Fruit fly (Drosophila melanogaster) whole organism, embryonic: ENCODE measurements around the gene CG8665.

Experiments used
- Ada2b ChIP-seq: fragments of 200-800 bp; sonication (Bioruptor generic); IDR thresholded peaks from 2 replicates; pipeline ENCODE4 v1.3.6; 2022; ENCODE audit warnings: missing biosample characterization, missing genetic modification characterization
- Adf1 ChIP-seq: fragments of 200-800 bp; sonication (Bioruptor generic); IDR thresholded peaks from 2 replicates; pipeline ENCODE4 v1.3.6; 2022; ENCODE audit warnings: missing biosample characterization, missing genetic modification characterization
- CG10431 ChIP-seq: fragments of 200-800 bp; sonication (Bioruptor generic); optimal IDR thresholded peaks from 3 replicates; lab custom pipeline; 2018; ENCODE audit warnings: missing biosample characterization, mild to moderate bottlenecking, missing genetic modification characterization
- CG12219 ChIP-seq: fragments of 200-800 bp; sonication (Bioruptor generic); optimal IDR thresholded peaks from 3 replicates; lab custom pipeline; 2018; ENCODE audit warnings: missing biosample characterization, mild to moderate bottlenecking, missing genetic modification characterization
- CG1233 ChIP-seq: fragments of 200-800 bp; sonication (Bioruptor generic); optimal IDR thresholded peaks from 4 replicates; lab custom pipeline; 2018; ENCODE audit warnings: missing biosample characterization, mild to moderate bottlenecking, missing genetic modification characterization
- CG12942 ChIP-seq: fragments of 200-800 bp; sonication (Bioruptor generic); optimal IDR thresholded peaks from 3 replicates; lab custom pipeline; 2016; ENCODE audit warnings: missing biosample characterization, missing genetic modification characterization
- CG15479 ChIP-seq: fragments of 200-800 bp; sonication (Bioruptor generic); optimal IDR thresholded peaks from 3 replicates; lab custom pipeline; 2019; ENCODE audit warnings: missing biosample characterization, mild to moderate bottlenecking, missing genetic modification characterization, moderate library complexity
- CG16813 ChIP-seq: fragments of 200-800 bp; sonication (Bioruptor generic); IDR thresholded peaks from 3 replicates; pipeline ENCODE4 v1.3.6; 2022; ENCODE audit warnings: missing biosample characterization, missing genetic modification characterization; ENCODE audit not compliant: partially characterized antibody
- CG18011 ChIP-seq: fragments of 200-800 bp; sonication (Bioruptor generic); optimal IDR thresholded peaks from 2 replicates; lab custom pipeline; 2017; ENCODE audit warnings: missing biosample characterization, missing genetic modification characterization, mild to moderate bottlenecking, moderate library complexity, missing genotype
- CG2199 ChIP-seq: fragments of 200-800 bp; sonication (Bioruptor generic); IDR thresholded peaks from 3 replicates; pipeline ENCODE4 v1.3.6; 2022; ENCODE audit warnings: missing biosample characterization, missing genetic modification characterization
- CG2712 ChIP-seq: fragments of 200-800 bp; optimal IDR thresholded peaks from 3 replicates; lab custom pipeline; 2019; ENCODE audit warnings: missing biosample characterization, mild to moderate bottlenecking, missing genetic modification characterization, moderate library complexity
- CG3163 ChIP-seq: fragments of 200-800 bp; sonication (Bioruptor generic); optimal IDR thresholded peaks from 3 replicates; lab custom pipeline; 2016; ENCODE audit warnings: missing biosample characterization, missing genetic modification characterization
- CG33557 ChIP-seq: fragments of 200-800 bp; sonication (Bioruptor generic); optimal IDR thresholded peaks from 2 replicates; lab custom pipeline; 2019; ENCODE audit warnings: missing biosample characterization, mild to moderate bottlenecking, missing genetic modification characterization, moderate library complexity
- CG4707 ChIP-seq: fragments of 200-800 bp; sonication (Bioruptor generic); optimal IDR thresholded peaks from 2 replicates; lab custom pipeline; 2018; ENCODE audit warnings: missing biosample characterization, mild to moderate bottlenecking, missing genetic modification characterization, moderate library complexity
- CG6689 ChIP-seq: fragments of 200-800 bp; sonication (Bioruptor generic); IDR thresholded peaks from 2 replicates; pipeline ENCODE4 v1.3.6; 2022; ENCODE audit warnings: missing biosample characterization, missing genetic modification characterization
- CG7745 ChIP-seq: fragments of 200-800 bp; sonication (Bioruptor generic); optimal IDR thresholded peaks from 2 replicates; lab custom pipeline; 2018; ENCODE audit warnings: missing biosample characterization, mild to moderate bottlenecking, missing genetic modification characterization, moderate library complexity
- CG8290 ChIP-seq, 3 experiments: fragments of 200-800 bp; sonication (Bioruptor generic); optimal IDR thresholded peaks; 2 replicates each; lab custom pipeline; 2016 to 2019; ENCODE audit warnings: missing biosample characterization in 3 of 3, missing genetic modification characterization in 3 of 3, mild to moderate bottlenecking in 2 of 3, moderate library complexity in 1 of 3
- CTCF ChIP-seq: fragments of 200-800 bp; sonication (Bioruptor generic); optimal IDR thresholded peaks from 2 replicates; lab custom pipeline; 2017; ENCODE audit warnings: missing biosample characterization, mild to moderate bottlenecking, missing genetic modification characterization, moderate library complexity
- Chrac-16 ChIP-seq: fragments of 200-800 bp; sonication (Bioruptor generic); optimal IDR thresholded peaks from 3 replicates; lab custom pipeline; 2016; ENCODE audit warnings: missing biosample characterization, missing genetic modification characterization
- Dfd ChIP-seq, 2 experiments: fragments of >200 bp; optimal IDR thresholded peaks; 2 replicates each; lab custom pipeline; 2017; ENCODE audit warnings: missing biosample characterization in 2 of 2, missing genetic modification characterization in 2 of 2
- Gug ChIP-seq: fragments of 200-800 bp; sonication (Bioruptor generic); IDR thresholded peaks from 4 replicates; pipeline ENCODE4 v1.3.6; 2022; ENCODE audit warnings: missing biosample characterization, missing genetic modification characterization
- HmgZ ChIP-seq: fragments of 200-800 bp; sonication (Bioruptor generic); optimal IDR thresholded peaks from 2 replicates; lab custom pipeline; 2018; ENCODE audit warnings: missing biosample characterization, mild to moderate bottlenecking, missing genetic modification characterization
- Hmr ChIP-seq: fragments of 200-800 bp; sonication (Bioruptor generic); optimal IDR thresholded peaks from 3 replicates; lab custom pipeline; 2017; ENCODE audit warnings: mild to moderate bottlenecking, missing biosample characterization, missing genetic modification reagents, missing genetic modification characterization
- Hr78 ChIP-seq, 2 experiments: fragments of 200-800 bp in 1 of 2; fragments of >200 bp in 1 of 2; sonication (Bioruptor generic) in 1 of 2; optimal IDR thresholded peaks; 2 replicates each; lab custom pipeline; 2017 to 2019; ENCODE audit warnings: missing biosample characterization in 2 of 2, missing genetic modification characterization in 2 of 2, mild to moderate bottlenecking in 1 of 2, moderate library complexity in 1 of 2
- Kr ChIP-seq: fragments of 200-800 bp; sonication (Bioruptor generic); optimal IDR thresholded peaks from 2 replicates; lab custom pipeline; 2017; ENCODE audit warnings: missing biosample characterization, mild to moderate bottlenecking, missing genetic modification characterization
- Med ChIP-seq: fragments of 200-800 bp; sonication (Bioruptor generic); peaks from one replicate; lab custom pipeline; 2016; ENCODE audit warnings: missing biosample characterization, missing genetic modification characterization, mild to moderate bottlenecking, inconsistent platforms, moderate library complexity
- Myb ChIP-seq: fragments of 200-800 bp; sonication (Bioruptor generic); optimal IDR thresholded peaks from 2 replicates; lab custom pipeline; 2016; ENCODE audit warnings: missing biosample characterization, missing genetic modification characterization
- Oli ChIP-seq: fragments of 200-800 bp; sonication (Bioruptor generic); optimal IDR thresholded peaks from 2 replicates; lab custom pipeline; 2018; ENCODE audit warnings: missing biosample characterization, mild to moderate bottlenecking, missing genetic modification characterization, moderate library complexity
- PHDP ChIP-seq: fragments of 200-800 bp; sonication (Bioruptor generic); optimal IDR thresholded peaks from 3 replicates; lab custom pipeline; 2018; ENCODE audit warnings: missing biosample characterization, mild to moderate bottlenecking, missing genetic modification characterization, moderate library complexity
- Six4 ChIP-seq: fragments of 200-800 bp; sonication (Bioruptor generic); optimal IDR thresholded peaks from 2 replicates; lab custom pipeline; 2016; ENCODE audit warnings: missing biosample characterization, missing genetic modification characterization
- Vsx1 ChIP-seq: fragments of 200-800 bp; sonication (Bioruptor generic); optimal IDR thresholded peaks from 2 replicates; lab custom pipeline; 2017; ENCODE audit warnings: missing biosample characterization, mild to moderate bottlenecking, missing genetic modification characterization, missing genetic modification reagents
- Xbp1 ChIP-seq: fragments of 200-800 bp; sonication (Bioruptor generic); optimal IDR thresholded peaks from 3 replicates; lab custom pipeline; 2016; ENCODE audit warnings: missing biosample characterization, mild to moderate bottlenecking, missing genetic modification characterization
- YL-1 ChIP-seq: fragments of 200-800 bp; sonication (Bioruptor generic); optimal IDR thresholded peaks from 3 replicates; lab custom pipeline; 2017; ENCODE audit warnings: missing biosample characterization, mild to moderate bottlenecking, missing genetic modification characterization
- abd-A ChIP-seq: fragments of 200-800 bp; sonication (Bioruptor generic); optimal IDR thresholded peaks from 3 replicates; lab custom pipeline; 2019; ENCODE audit warnings: missing biosample characterization, mild to moderate bottlenecking, missing genetic modification characterization, moderate library complexity
- chif ChIP-seq, 2 experiments: fragments of 200-800 bp; sonication (Bioruptor generic); optimal IDR thresholded peaks; 3 replicates each; lab custom pipeline; 2016; ENCODE audit warnings: missing biosample characterization in 2 of 2, missing genetic modification characterization in 2 of 2
- crol ChIP-seq: fragments of 200-800 bp; sonication (Bioruptor generic); IDR thresholded peaks from 2 replicates; pipeline ENCODE4 v1.3.6; 2022; ENCODE audit warnings: missing biosample characterization, missing genetic modification characterization
- dimm ChIP-seq: fragments of 200-800 bp; sonication (Bioruptor generic); IDR thresholded peaks from 2 replicates; pipeline ENCODE4 v1.3.6; 2022; ENCODE audit warnings: missing biosample characterization, missing genetic modification characterization
- exex ChIP-seq: fragments of 200-800 bp; sonication (Bioruptor generic); optimal IDR thresholded peaks from 4 replicates; lab custom pipeline; 2018; ENCODE audit warnings: missing biosample characterization, mild to moderate bottlenecking, missing genetic modification characterization, moderate library complexity
- fd102C ChIP-seq: fragments of 200-800 bp; sonication (Bioruptor generic); optimal IDR thresholded peaks from 2 replicates; lab custom pipeline; 2018; ENCODE audit warnings: missing biosample characterization, mild to moderate bottlenecking, missing genetic modification characterization, moderate library complexity
- gt ChIP-seq: fragments of 200-800 bp; sonication (Bioruptor generic); IDR thresholded peaks from 2 replicates; pipeline ENCODE4 v1.3.6; 2022; ENCODE audit warnings: missing biosample characterization, missing genetic modification characterization
- lmd ChIP-seq: fragments of 200-800 bp; sonication (Bioruptor generic); IDR thresholded peaks from 2 replicates; pipeline ENCODE4 v1.3.6; 2022; ENCODE audit warnings: missing biosample characterization, missing genetic modification characterization
- mirr ChIP-seq: fragments of 200-800 bp; sonication (Bioruptor generic); optimal IDR thresholded peaks from 3 replicates; lab custom pipeline; 2018; ENCODE audit warnings: missing biosample characterization, mild to moderate bottlenecking, missing genetic modification characterization
- nerfin-1 ChIP-seq: fragments of 200-800 bp; sonication (Bioruptor generic); optimal IDR thresholded peaks from 3 replicates; lab custom pipeline; 2019; ENCODE audit warnings: missing biosample characterization, mild to moderate bottlenecking, missing genetic modification characterization, moderate library complexity
- run ChIP-seq: fragments of 200-800 bp; sonication (Bioruptor generic); optimal IDR thresholded peaks from 3 replicates; lab custom pipeline; 2018; ENCODE audit warnings: missing biosample characterization, mild to moderate bottlenecking, missing genetic modification characterization
- sisA ChIP-seq: fragments of 200-800 bp; sonication (Bioruptor generic); IDR thresholded peaks from 2 replicates; pipeline ENCODE4 v1.3.6; 2022; ENCODE audit warnings: missing biosample characterization, missing genetic modification characterization
- sna ChIP-seq: fragments of 200-800 bp; sonication (Bioruptor generic); IDR thresholded peaks from 2 replicates; pipeline ENCODE4 v1.3.6; 2022; ENCODE audit warnings: missing biosample characterization, missing genetic modification characterization; ENCODE audit not compliant: partially characterized antibody
- sob ChIP-seq: fragments of 200-800 bp; sonication (Bioruptor generic); IDR thresholded peaks from 2 replicates; pipeline ENCODE4 v1.3.6; 2022; ENCODE audit warnings: missing biosample characterization, missing genetic modification characterization
- stc ChIP-seq: fragments of 200-800 bp; sonication (Bioruptor generic); IDR thresholded peaks from 2 replicates; pipeline ENCODE4 v1.3.6; 2022; ENCODE audit warnings: missing biosample characterization, missing genetic modification characterization
- trh ChIP-seq: fragments of 200-800 bp; sonication (Bioruptor generic); optimal IDR thresholded peaks from 2 replicates; lab custom pipeline; 2016; ENCODE audit warnings: missing biosample characterization, missing genetic modification characterization
- usp ChIP-seq: fragments of >200 bp; optimal IDR thresholded peaks from 2 replicates; lab custom pipeline; 2017; ENCODE audit warnings: missing biosample characterization, missing genetic modification characterization
- yki ChIP-seq: fragments of >200 bp; optimal IDR thresholded peaks from 3 replicates; lab custom pipeline; 2018
- z ChIP-seq: fragments of 200-800 bp; sonication (Bioruptor generic); IDR thresholded peaks from 3 replicates; pipeline ENCODE4 v1.3.6; 2022; ENCODE audit warnings: missing biosample characterization, missing genetic modification characterization

CG8665 gene

DNA sequence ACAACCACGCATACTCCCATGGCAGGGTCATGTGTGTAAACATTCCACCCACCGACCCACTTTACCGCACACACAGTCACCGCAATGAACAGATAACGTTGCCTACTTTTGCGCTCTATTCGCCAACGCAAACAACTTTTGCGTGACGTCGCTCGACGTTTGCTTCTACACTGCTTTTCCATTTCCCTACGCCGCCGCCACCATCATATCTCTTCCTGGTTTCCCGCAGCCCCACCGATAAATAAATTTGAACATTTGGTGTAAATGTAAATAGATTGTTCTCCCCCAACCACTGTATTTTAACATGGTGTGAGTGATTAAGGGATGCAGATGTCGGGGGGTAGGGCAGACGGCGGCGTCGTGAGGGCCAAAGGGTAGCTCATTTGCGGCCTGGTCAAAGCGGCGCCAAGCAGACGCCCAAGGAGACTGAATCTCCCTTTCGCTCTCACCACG, 46.6 kb upstream of the CG8665 start (continued):
- TF ChIP-seq exex (tag; lab: Kevin White, UChicago) (peak; percentile 23), Med (GFP tag; lab: Kevin White, UChicago) (peak; percentile 55), stc (GFP tag; lab: Robert Waterston, UW) (0 out of 2 replicates have a peak, but pooled peaks have one; percentile 45), CG18011 (GFP tag; lab: Kevin White, UChicago) (peak; percentile 59), HmgZ (tag; lab: Kevin White, UChicago) (peak; percentile 13), usp (no peak), CG1233 (GFP tag; lab: Kevin White, UChicago) (peak; percentile 11), CG2712 (peak; percentile 10), Adf1 (GFP tag; lab: Robert Waterston, UW) (peak; percentile 51; the same call in 1 of the 2 replicates), Kr (GFP tag; lab: Kevin White, UChicago) (peak; percentile 7), chif (GFP tag; optimal IDR thresholded peaks at IDR 0.05; lab: Kevin White, UChicago) (peak in 1 of 2 experiments; percentile 6), sna (GFP tag; lab: Robert Waterston, UW) (no peak), CG16813 (GFP tag; lab: Robert Waterston, UW) (no peak), Hr78 (GFP tag; optimal IDR thresholded peaks at IDR 0.05; lab: Kevin White, UChicago) (peak in 1 of 2 experiments; percentile 50), Hmr (peak; percentile 42), CG2199 (GFP tag; lab: Robert Waterston, UW) (peak; percentile 88), Chrac-16 (no peak), CG15479 (GFP tag; lab: Kevin White, UChicago) (peak; percentile 34), CG12219 (no peak), trh (GFP tag; lab: Kevin White, UChicago) (no peak), Ada2b (no peak), PHDP (tag; lab: Kevin White, UChicago) (no peak), Vsx1 (GFP tag; lab: Kevin White, UChicago) (peak; percentile 18), CG8290 (GFP tag; optimal IDR thresholded peaks at IDR 0.05; lab: Kevin White, UChicago) (no peak), CG8290 (tag; optimal IDR thresholded peaks at IDR 0.05; lab: Kevin White, UChicago) (peak in 1 of 2 experiments; percentile 39), sob (peak; percentile 39; the same call in 1 of the 2 replicates), abd-A (peak; percentile 69), mirr (peak; percentile 51), CG10431 (peak; percentile 8), run (tag; lab: Kevin White, UChicago) (peak; percentile 1), dimm (GFP tag; lab: Robert Waterston, UW) (no peak), crol (GFP tag; lab: Robert Waterston, UW) (peak; percentile 94; the same call in 1 of the 2 replicates), Oli (no peak), CTCF (GFP tag; lab: Kevin White, UChicago) (peak; percentile 10)

dm6 chr2L:21329353-21329752, 41.7 kb upstream of the CG8665 start:
- no peak for TF ChIP-seq lmd
- no peak for TF ChIP-seq yki (lab: Kevin White, UChicago)
- TF ChIP-seq CG7745 (tag; lab: Kevin White, UChicago) = no peak
- no peak for TF ChIP-seq Myb (GFP tag; lab: Kevin White, UChicago)
- no peak for TF ChIP-seq CG6689 (GFP tag; lab: Robert Waterston, UW)
- TF ChIP-seq CG3163 (GFP tag; lab: Kevin White, UChicago) = no peak
- TF ChIP-seq mirr = peak; percentile 43
- TF ChIP-seq CG12942 (GFP tag; lab: Kevin White, UChicago) = no peak
- TF ChIP-seq sisA = no peak
- TF ChIP-seq CG4707 (GFP tag; lab: Kevin White, UChicago) = peak; percentile 58
- no peak for TF ChIP-seq gt (GFP tag; lab: Robert Waterston, UW)
- no peak for TF ChIP-seq CG33557 (GFP tag; lab: Kevin White, UChicago)
- no peak for TF ChIP-seq Gug
- TF ChIP-seq Six4 (GFP tag; lab: Kevin White, UChicago) = no peak
- peak; percentile 22 for TF ChIP-seq nerfin-1 (tag; lab: Kevin White, UChicago)
- TF ChIP-seq Dfd (GFP tag; optimal IDR thresholded peaks at IDR 0.05; lab: Kevin White, UChicago) = no peak
- peak; percentile 66; the same call in 1 of the 3 replicates for TF ChIP-seq z (GFP tag; lab: Robert Waterston, UW)
- TF ChIP-seq fd102C (GFP tag; lab: Kevin White, UChicago) = no peak
- TF ChIP-seq YL-1 (GFP tag; lab: Kevin White, UChicago) = no peak
- no peak for TF ChIP-seq Xbp1 (GFP tag; lab: Kevin White, UChicago)
